Worm (Caenorhabditis elegans): ENCODE data around the gene F44E7.3.
A peak's percentile ranks its signal among the peaks of the same experiment; 100 is the strongest.

The F44E7.3 gene

ce11 chrV:5776941-5777340, 5.2 kb downstream of the F44E7.3 start, which contains the start of gene F44E7.4 (continued):
- TF ChIP-seq lin-13 (GFP tag; optimal IDR thresholded peaks at IDR 0.05) (peak; percentile 50), mdl-1 (tag; optimal IDR thresholded peaks at IDR 0.05) (peak in 1 of 2 experiments; percentile 1), fkh-8 (tag; optimal IDR thresholded peaks at IDR 0.05) (peak; percentile 27), snu-23 (GFP tag; optimal IDR thresholded peaks at IDR 0.05) (peak; percentile 69)

- TF ChIP-seq nhr-85 (tag) = peak; percentile 25
- TF ChIP-seq isw-1 (GFP tag; IDR thresholded peaks at IDR 0.05) = peak; percentile 25; the same call in 1 of the 2 replicates
- TF ChIP-seq grh-1 (GFP tag; IDR thresholded peaks at IDR 0.05) = peak; percentile 57
- TF ChIP-seq nhr-19 (GFP tag; conservative IDR thresholded peaks at IDR 0.05) = peak; percentile 70
These were observed 6.5 kb downstream of the F44E7.3 start for ce11 chrV:5778216-5778615.

ce11 chrV:5779984-5780383, 8.2 kb downstream of the F44E7.3 start:
- peak; percentile 45 for TF ChIP-seq skn-1 (tag; optimal IDR thresholded peaks at IDR 0.05)
- no peak for TF ChIP-seq hlh-4 (tag; optimal IDR thresholded peaks at IDR 0.05)
- peak; percentile 48 for TF ChIP-seq nhr-85 (tag)
- TF ChIP-seq Y116A8C.19 (tag; optimal IDR thresholded peaks at IDR 0.05; ENCODE audit: borderline replicate concordance) = no peak
- peak; percentile 32 for TF ChIP-seq snu-23 (GFP tag; optimal IDR thresholded peaks at IDR 0.05)
- no peak for TF ChIP-seq unc-62 (GFP tag; optimal IDR thresholded peaks at IDR 0.05)
- TF ChIP-seq ceh-88 (GFP tag; IDR thresholded peaks at IDR 0.05) = no peak
- TF ChIP-seq ceh-8 (GFP tag; optimal IDR thresholded peaks at IDR 0.05) = no peak
- peak; percentile 54 for TF ChIP-seq nhr-71 (tag; optimal IDR thresholded peaks at IDR 0.05)
- TF ChIP-seq ceh-82 (tag; optimal IDR thresholded peaks at IDR 0.05) = peak in 2 of 3 experiments; percentile 19 to 45
- no peak for TF ChIP-seq ets-5 (GFP tag; IDR thresholded peaks at IDR 0.05)
- TF ChIP-seq lin-14 (GFP tag; optimal IDR thresholded peaks at IDR 0.05) = peak; percentile 77
- peak in 1 of 2 experiments; percentile 13 for TF ChIP-seq lin-35 (GFP tag; optimal IDR thresholded peaks at IDR 0.05)
- TF ChIP-seq C16A3.4 (tag; optimal IDR thresholded peaks at IDR 0.05) = no peak
- no peak for TF ChIP-seq mab-9 (GFP tag; IDR thresholded peaks at IDR 0.05)
- TF ChIP-seq efl-1 (optimal IDR thresholded peaks at IDR 0.05) = peak; percentile 8 to 36
- TF ChIP-seq efl-1 (GFP tag; optimal IDR thresholded peaks at IDR 0.05 in 1 of 2) = peak in 1 of 2 experiments; percentile 2
- TF ChIP-seq ama-1 (optimal IDR thresholded peaks at IDR 0.05) = no peak
- TF ChIP-seq mdl-1 (tag; optimal IDR thresholded peaks at IDR 0.05) = peak in 1 of 2 experiments; percentile 22
- TF ChIP-seq fkh-10 (GFP tag; optimal IDR thresholded peaks at IDR 0.05) = no peak
- 0 out of 2 replicates have a peak, but pooled peaks have one; percentile 22 for TF ChIP-seq unc-98 (GFP tag; IDR thresholded peaks at IDR 0.05)
- no peak for TF ChIP-seq nhr-12 (tag; optimal IDR thresholded peaks at IDR 0.05)
- TF ChIP-seq lin-15B (tag; optimal IDR thresholded peaks at IDR 0.05) = no peak
- no peak for TF ChIP-seq pqm-1 (tag; optimal IDR thresholded peaks at IDR 0.05)
- peak; percentile 27 for TF ChIP-seq nhr-20 (tag; optimal IDR thresholded peaks at IDR 0.05)
- TF ChIP-seq lir-3 (tag; optimal IDR thresholded peaks at IDR 0.05; ENCODE audit: poor library complexity) = no peak
- no peak for TF ChIP-seq xbp-1 (tag; optimal IDR thresholded peaks at IDR 0.05)
- no peak for TF ChIP-seq aly-2 (tag; optimal IDR thresholded peaks at IDR 0.05)
- TF ChIP-seq vab-15 (tag; optimal IDR thresholded peaks at IDR 0.05) = no peak
- no peak for TF ChIP-seq nhr-90 (tag; optimal IDR thresholded peaks at IDR 0.05; ENCODE audit: poor library complexity)
- no peak for TF ChIP-seq unc-30 (tag; optimal IDR thresholded peaks at IDR 0.05)
- TF ChIP-seq fkh-4 (tag; optimal IDR thresholded peaks at IDR 0.05; ENCODE audit: borderline replicate concordance) = no peak
- TF ChIP-seq unc-130 (tag; optimal IDR thresholded peaks at IDR 0.05) = peak; percentile 48
- TF ChIP-seq tbx-2 (tag; optimal IDR thresholded peaks at IDR 0.05) = no peak
- TF ChIP-seq nhr-19 (GFP tag; conservative IDR thresholded peaks at IDR 0.05) = peak; percentile 63
- TF ChIP-seq zip-4 (GFP tag; optimal IDR thresholded peaks at IDR 0.05) = no peak
- TF ChIP-seq lsy-2 (tag; optimal IDR thresholded peaks at IDR 0.05) = peak in 1 of 2 experiments; percentile 39
- no peak for TF ChIP-seq C04F5.9 (tag; optimal IDR thresholded peaks at IDR 0.05)
- TF ChIP-seq efl-3 (GFP tag; optimal IDR thresholded peaks at IDR 0.05) = no peak
- peak; percentile 68 for TF ChIP-seq rnt-1 (tag; optimal IDR thresholded peaks at IDR 0.05)

Measured in whole organism, L1 larva.